Fruit fly (Drosophila melanogaster) whole organism, embryonic: Measurements from ENCODE around the gene kek6.

Source experiments
- B-H1 ChIP-seq: fragments of 200-800 bp; sonication (Bioruptor generic); IDR thresholded peaks from 3 replicates; pipeline ENCODE4 v1.3.6; 2022; ENCODE audit warnings: missing biosample characterization, missing genetic modification characterization
- BtbVII ChIP-seq: fragments of 200-800 bp; sonication (Bioruptor generic); optimal IDR thresholded peaks from 3 replicates; lab custom pipeline; 2017; ENCODE audit warnings: missing biosample characterization, mild to moderate bottlenecking, missing genetic modification characterization
- CG11504 ChIP-seq: fragments of 200-800 bp; sonication (Bioruptor generic); optimal IDR thresholded peaks from 3 replicates; lab custom pipeline; 2019; ENCODE audit warnings: missing biosample characterization, mild to moderate bottlenecking, missing genetic modification characterization, moderate library complexity
- CG12155 ChIP-seq: fragments of 200-800 bp; sonication (Bioruptor generic); optimal IDR thresholded peaks from 3 replicates; lab custom pipeline; 2016; ENCODE audit warnings: missing biosample characterization, missing genetic modification characterization
- CG12219 ChIP-seq: fragments of 200-800 bp; sonication (Bioruptor generic); optimal IDR thresholded peaks from 3 replicates; lab custom pipeline; 2018; ENCODE audit warnings: missing biosample characterization, mild to moderate bottlenecking, missing genetic modification characterization
- CG1233 ChIP-seq: fragments of 200-800 bp; sonication (Bioruptor generic); optimal IDR thresholded peaks from 4 replicates; lab custom pipeline; 2018; ENCODE audit warnings: missing biosample characterization, mild to moderate bottlenecking, missing genetic modification characterization
- CG13894 ChIP-seq: fragments of 200-800 bp; sonication (Bioruptor generic); optimal IDR thresholded peaks from 3 replicates; lab custom pipeline; 2018; ENCODE audit warnings: missing biosample characterization, mild to moderate bottlenecking, missing genetic modification characterization, moderate library complexity
- CG14050 ChIP-seq: fragments of 200-800 bp; sonication (Bioruptor generic); IDR thresholded peaks from 3 replicates; pipeline ENCODE4 v1.3.6; 2022; ENCODE audit warnings: missing biosample characterization, missing genetic modification characterization
- CG15696 ChIP-seq: fragments of 200-800 bp; sonication (Bioruptor generic); optimal IDR thresholded peaks from 2 replicates; lab custom pipeline; 2019; ENCODE audit warnings: missing biosample characterization, mild to moderate bottlenecking, missing genetic modification characterization, moderate library complexity
- CG1603 ChIP-seq: fragments of 200-800 bp; sonication (Bioruptor generic); optimal IDR thresholded peaks from 2 replicates; lab custom pipeline; 2019; ENCODE audit warnings: missing biosample characterization, mild to moderate bottlenecking, missing genetic modification characterization, moderate library complexity
- CG16863 ChIP-seq: fragments of 200-800 bp; sonication (Bioruptor generic); optimal IDR thresholded peaks from 3 replicates; lab custom pipeline; 2016; ENCODE audit warnings: missing biosample characterization, missing genetic modification characterization
- CG2199 ChIP-seq: fragments of 200-800 bp; sonication (Bioruptor generic); IDR thresholded peaks from 3 replicates; pipeline ENCODE4 v1.3.6; 2022; ENCODE audit warnings: missing biosample characterization, missing genetic modification characterization
- CG31224 ChIP-seq: fragments of 200-800 bp; sonication (Bioruptor generic); IDR thresholded peaks from 2 replicates; pipeline ENCODE4 v1.3.6; 2022; ENCODE audit warnings: missing biosample characterization, missing genetic modification characterization
- CG33213 ChIP-seq: fragments of 200-800 bp; sonication (Bioruptor generic); optimal IDR thresholded peaks from 3 replicates; lab custom pipeline; 2016; ENCODE audit warnings: missing biosample characterization, missing genetic modification characterization
- CG4360 ChIP-seq: fragments of 200-800 bp; sonication (Bioruptor generic); IDR thresholded peaks from 2 replicates; pipeline ENCODE4 v1.3.6; 2022; ENCODE audit warnings: missing biosample characterization, missing genetic modification characterization
- CG43689 ChIP-seq: fragments of 200-800 bp; sonication (Bioruptor generic); IDR thresholded peaks from 2 replicates; pipeline ENCODE4 v1.3.6; 2022; ENCODE audit warnings: missing biosample characterization, missing genetic modification characterization
- CG4404 ChIP-seq: fragments of 200-800 bp; sonication (Bioruptor generic); IDR thresholded peaks from 2 replicates; pipeline ENCODE4 v1.3.6; 2022; ENCODE audit warnings: missing biosample characterization, missing genetic modification characterization
- CG6683 ChIP-seq: fragments of 200-800 bp; sonication (Bioruptor generic); optimal IDR thresholded peaks from 2 replicates; lab custom pipeline; 2017; ENCODE audit warnings: missing biosample characterization, mild to moderate bottlenecking, missing genetic modification characterization, missing genetic modification reagents
- CG6689 ChIP-seq: fragments of 200-800 bp; sonication (Bioruptor generic); IDR thresholded peaks from 2 replicates; pipeline ENCODE4 v1.3.6; 2022; ENCODE audit warnings: missing biosample characterization, missing genetic modification characterization
- CG7786 ChIP-seq: fragments of 200-800 bp; sonication (Bioruptor generic); optimal IDR thresholded peaks from 2 replicates; lab custom pipeline; 2016; ENCODE audit warnings: missing biosample characterization, missing genetic modification characterization
- Dek ChIP-seq: fragments of 200-800 bp; sonication (Bioruptor generic); optimal IDR thresholded peaks from 3 replicates; lab custom pipeline; 2019; ENCODE audit warnings: missing biosample characterization, mild to moderate bottlenecking, missing genetic modification characterization, moderate library complexity
- Elba2 ChIP-seq: fragments of 200-800 bp; sonication (Bioruptor generic); optimal IDR thresholded peaks from 3 replicates; lab custom pipeline; 2016; ENCODE audit warnings: missing biosample characterization, missing genetic modification characterization
- Fer2 ChIP-seq: fragments of 200-800 bp; sonication (Bioruptor generic); optimal IDR thresholded peaks from 2 replicates; lab custom pipeline; 2018; ENCODE audit warnings: missing biosample characterization, mild to moderate bottlenecking, missing genetic modification characterization, moderate library complexity
- HmgD ChIP-seq: fragments of 200-800 bp; sonication (Bioruptor generic); optimal IDR thresholded peaks from 3 replicates; lab custom pipeline; 2016; ENCODE audit warnings: missing biosample characterization, missing genetic modification characterization
- Hr78 ChIP-seq, 2 experiments: fragments of 200-800 bp in 1 of 2; fragments of >200 bp in 1 of 2; sonication (Bioruptor generic) in 1 of 2; optimal IDR thresholded peaks; 2 replicates each; lab custom pipeline; 2017 to 2019; ENCODE audit warnings: missing biosample characterization in 2 of 2, missing genetic modification characterization in 2 of 2, mild to moderate bottlenecking in 1 of 2, moderate library complexity in 1 of 2
- Lpt ChIP-seq: fragments of >200 bp; optimal IDR thresholded peaks from 2 replicates; lab custom pipeline; 2018; ENCODE audit warnings: missing biosample characterization, missing genetic modification characterization
- Pdp1 ChIP-seq, 2 experiments: fragments of 200-800 bp; sonication (Bioruptor generic); optimal IDR thresholded peaks; 3 replicates each; lab custom pipeline; 2016; ENCODE audit warnings: missing biosample characterization in 2 of 2, missing genetic modification characterization in 2 of 2, mild to moderate bottlenecking in 1 of 2, moderate library complexity in 1 of 2
- Rfx ChIP-seq: fragments of 200-800 bp; sonication (Bioruptor generic); IDR thresholded peaks from 2 replicates; pipeline ENCODE4 v1.3.6; 2022; ENCODE audit warnings: missing biosample characterization, missing genetic modification characterization
- Taf1 ChIP-seq: fragments of 200-800 bp; sonication (Bioruptor generic); IDR thresholded peaks from 2 replicates; pipeline ENCODE4 v1.3.6; 2022; ENCODE audit warnings: missing biosample characterization, missing genetic modification characterization
- Tbp ChIP-seq: fragments of >200 bp; optimal IDR thresholded peaks from 2 replicates; lab custom pipeline; 2018; ENCODE audit warnings: missing biosample characterization, missing genetic modification characterization
- YL-1 ChIP-seq: fragments of 200-800 bp; sonication (Bioruptor generic); optimal IDR thresholded peaks from 3 replicates; lab custom pipeline; 2017; ENCODE audit warnings: missing biosample characterization, mild to moderate bottlenecking, missing genetic modification characterization
- ase ChIP-seq: fragments of 200-800 bp; sonication (Bioruptor generic); IDR thresholded peaks from 3 replicates; pipeline ENCODE4 v1.3.6; 2022; ENCODE audit warnings: missing biosample characterization, missing genetic modification characterization
- ash1 ChIP-seq: fragments of 200-800 bp; sonication (Bioruptor generic); optimal IDR thresholded peaks from 2 replicates; lab custom pipeline; 2018; ENCODE audit warnings: missing biosample characterization, mild to moderate bottlenecking, missing genetic modification characterization
- ato ChIP-seq: fragments of 200-800 bp; sonication (Bioruptor generic); IDR thresholded peaks from 2 replicates; pipeline ENCODE4 v1.3.6; 2022; ENCODE audit warnings: missing biosample characterization, missing genetic modification characterization; ENCODE audit not compliant: partially characterized antibody
- bigmax ChIP-seq: fragments of 200-800 bp; sonication (Bioruptor generic); optimal IDR thresholded peaks from 2 replicates; lab custom pipeline; 2018; ENCODE audit warnings: missing biosample characterization, mild to moderate bottlenecking, missing genetic modification characterization
- dan ChIP-seq: fragments of 200-800 bp; sonication (Bioruptor generic); IDR thresholded peaks from 2 replicates; pipeline ENCODE4 v1.3.6; 2022; ENCODE audit warnings: missing biosample characterization, missing genetic modification characterization
- gce ChIP-seq: fragments of 200-800 bp; sonication (Bioruptor generic); IDR thresholded peaks from 3 replicates; pipeline ENCODE4 v1.3.6; 2022; ENCODE audit warnings: missing biosample characterization, missing genetic modification characterization
- her ChIP-seq: fragments of 200-800 bp; sonication (Bioruptor generic); optimal IDR thresholded peaks from 2 replicates; lab custom pipeline; 2016; ENCODE audit warnings: missing biosample characterization, missing genetic modification characterization
- mirr ChIP-seq: fragments of 200-800 bp; sonication (Bioruptor generic); optimal IDR thresholded peaks from 3 replicates; lab custom pipeline; 2018; ENCODE audit warnings: missing biosample characterization, mild to moderate bottlenecking, missing genetic modification characterization
- nmo ChIP-seq: fragments of 200-800 bp; sonication (Bioruptor generic); optimal IDR thresholded peaks from 2 replicates; lab custom pipeline; 2018; ENCODE audit warnings: missing biosample characterization, mild to moderate bottlenecking, missing genetic modification characterization, moderate library complexity
- nom ChIP-seq: fragments of 200-800 bp; sonication (Bioruptor generic); optimal IDR thresholded peaks from 2 replicates; lab custom pipeline; 2017; ENCODE audit warnings: missing biosample characterization, missing genetic modification characterization, mild to moderate bottlenecking, moderate library complexity, missing genetic modification reagents
- peb ChIP-seq: fragments of 200-800 bp; sonication (Bioruptor generic); IDR thresholded peaks from 2 replicates; pipeline ENCODE4 v1.3.6; 2022; ENCODE audit warnings: missing biosample characterization, missing genetic modification characterization
- ro ChIP-seq: fragments of 200-800 bp; sonication (Bioruptor generic); IDR thresholded peaks from 2 replicates; pipeline ENCODE4 v1.3.6; 2022; ENCODE audit warnings: missing biosample characterization, missing genetic modification characterization
- sc ChIP-seq, 3 experiments: fragments of >200 bp in 2 of 3; fragments of 200-800 bp in 1 of 3; sonication (Bioruptor generic) in 1 of 3; optimal IDR thresholded peaks; 2 replicates in 2 of 3; 3 replicates in 1 of 3; lab custom pipeline; 2017; ENCODE audit warnings: mild to moderate bottlenecking in 1 of 3, missing biosample characterization in 1 of 3, missing genetic modification characterization in 1 of 3, missing genetic modification reagents in 1 of 3
- sens-2 ChIP-seq: fragments of 200-800 bp; sonication (Bioruptor generic); IDR thresholded peaks from 2 replicates; pipeline ENCODE4 v1.3.6; 2022; ENCODE audit warnings: missing biosample characterization, missing genetic modification characterization
- tx ChIP-seq: fragments of 200-800 bp; sonication (Bioruptor generic); optimal IDR thresholded peaks from 2 replicates; lab custom pipeline; 2016; ENCODE audit warnings: missing biosample characterization, missing genetic modification characterization
- unc-4 ChIP-seq: fragments of 200-800 bp; sonication (Bioruptor generic); IDR thresholded peaks from 2 replicates; pipeline ENCODE4 v1.3.6; 2022; ENCODE audit warnings: missing biosample characterization, missing genetic modification characterization; ENCODE audit not compliant: partially characterized antibody
- vvl ChIP-seq: fragments of 200-800 bp; sonication (Bioruptor generic); IDR thresholded peaks from 2 replicates; pipeline ENCODE4 v1.3.6; 2022; ENCODE audit warnings: missing biosample characterization, missing genetic modification characterization
- zen2 ChIP-seq: fragments of 200-800 bp; sonication (Bioruptor generic); IDR thresholded peaks from 3 replicates; pipeline ENCODE4 v1.3.6; 2022; ENCODE audit warnings: missing biosample characterization, missing genetic modification characterization; ENCODE audit not compliant: partially characterized antibody

The kek6 gene

dm6 chr3R:31592256-31592879 is 29.6 kb upstream of the kek6 start, which contains the start of gene CG1774 (continued):
- TF ChIP-seq CG6683 (GFP tag; lab: Kevin White, UChicago) (peak; percentile 65), ro (GFP tag; lab: Robert Waterston, UW) (0 out of 2 replicates have a peak, but pooled peaks have one; percentile 46), CG14050 (GFP tag; lab: Robert Waterston, UW) (peak; percentile 45; the same call in 2 of the 3 replicates), CG7786 (peak; percentile 87), CG1233 (GFP tag; lab: Kevin White, UChicago) (peak; percentile 72), CG16863 (GFP tag; lab: Kevin White, UChicago) (peak; percentile 62), Lpt (GFP tag; lab: Kevin White, UChicago) (no peak), Elba2 (GFP tag; lab: Kevin White, UChicago) (no peak), her (GFP tag; lab: Kevin White, UChicago) (peak; percentile 83), BtbVII (GFP tag; lab: Kevin White, UChicago) (peak; percentile 80), CG6689 (GFP tag; lab: Robert Waterston, UW) (peak; percentile 31; the same call in 1 of the 2 replicates), CG4360 (no peak), unc-4 (GFP tag; lab: Robert Waterston, UW) (no peak), Taf1 (peak; percentile 59), YL-1 (peak; percentile 45), Hr78 (GFP tag; optimal IDR thresholded peaks at IDR 0.05; lab: Kevin White, UChicago) (no peak), HmgD (GFP tag; lab: Kevin White, UChicago) (peak; percentile 47), Tbp (no peak), tx (GFP tag; lab: Kevin White, UChicago) (peak; percentile 70), dan (GFP tag; lab: Robert Waterston, UW) (no peak), Rfx (GFP tag; lab: Robert Waterston, UW) (peak; percentile 89), CG43689 (0 out of 2 replicates have a peak, but pooled peaks have one; percentile 6), ato (GFP tag; lab: Robert Waterston, UW) (no peak), CG11504 (tag; lab: Kevin White, UChicago) (peak; percentile 81), zen2 (GFP tag; lab: Robert Waterston, UW) (no peak), gce (GFP tag; lab: Robert Waterston, UW) (no peak), CG4404 (GFP tag; lab: Robert Waterston, UW) (peak; percentile 54), vvl (peak; percentile 83), CG15696 (tag; lab: Kevin White, UChicago) (peak; percentile 38), bigmax (GFP tag; lab: Kevin White, UChicago) (no peak), Pdp1 (GFP tag; optimal IDR thresholded peaks at IDR 0.05; lab: Kevin White, UChicago) (peak; percentile 78 to 81), sens-2 (GFP tag; lab: Robert Waterston, UW) (no peak; the same call in 1 of the 2 replicates), Fer2 (tag; lab: Kevin White, UChicago) (peak; percentile 50), mirr (GFP tag; lab: Kevin White, UChicago) (peak; percentile 39), peb (GFP tag; lab: Robert Waterston, UW) (no peak), ase (GFP tag; lab: Robert Waterston, UW) (peak; percentile 43; the same call in 1 of the 3 replicates), CG1603 (peak; percentile 83), CG13894 (tag; lab: Kevin White, UChicago) (peak; percentile 80), Dek (peak; percentile 74), CG31224 (GFP tag; lab: Robert Waterston, UW) (peak; percentile 72), nom (GFP tag; lab: Kevin White, UChicago) (no peak), sc (optimal IDR thresholded peaks at IDR 0.05; lab: Kevin White, UChicago) (no peak), sc (GFP tag; optimal IDR thresholded peaks at IDR 0.05; lab: Kevin White, UChicago) (no peak), B-H1 (GFP tag; lab: Robert Waterston, UW) (peak; percentile 41; the same call in 1 of the 3 replicates), nmo (GFP tag; lab: Kevin White, UChicago) (peak; percentile 73), CG12155 (GFP tag; lab: Kevin White, UChicago) (peak; percentile 83), CG2199 (no peak; the same call in 2 of the 3 replicates), CG33213 (GFP tag; lab: Kevin White, UChicago) (peak; percentile 66), CG12219 (peak; percentile 66), ash1 (GFP tag; lab: Kevin White, UChicago) (no peak)
